Fruit fly (Drosophila melanogaster) whole organism, embryonic: Measurements from ENCODE around the gene CG11670.

Experiments
- Adf1 ChIP-seq: fragments of 200-800 bp; sonication (Bioruptor generic); IDR thresholded peaks from 2 replicates; pipeline ENCODE4 v1.3.6; 2022; ENCODE audit warnings: missing biosample characterization, missing genetic modification characterization
- Bdp1 ChIP-seq: fragments of 200-800 bp; sonication (Bioruptor generic); optimal IDR thresholded peaks from 3 replicates; lab custom pipeline; 2016; ENCODE audit warnings: missing biosample characterization, missing genetic modification characterization
- CG1024 ChIP-seq: fragments of 200-800 bp; sonication (Bioruptor generic); IDR thresholded peaks from 2 replicates; pipeline ENCODE4 v1.3.6; 2022; ENCODE audit warnings: missing biosample characterization, missing genetic modification characterization
- CG12104 ChIP-seq: fragments of 200-800 bp; sonication (Bioruptor generic); optimal IDR thresholded peaks from 3 replicates; lab custom pipeline; 2016; ENCODE audit warnings: missing biosample characterization, missing genetic modification characterization
- CG12769 ChIP-seq: fragments of 200-800 bp; sonication (Bioruptor generic); optimal IDR thresholded peaks from 2 replicates; lab custom pipeline; 2019; ENCODE audit warnings: missing biosample characterization, mild to moderate bottlenecking, missing genetic modification characterization, moderate library complexity
- CG13775 ChIP-seq: fragments of 200-800 bp; sonication (Bioruptor generic); optimal IDR thresholded peaks from 3 replicates; lab custom pipeline; 2017; ENCODE audit warnings: missing biosample characterization, mild to moderate bottlenecking, missing genetic modification characterization
- CG1602 ChIP-seq: fragments of 200-800 bp; sonication (Bioruptor generic); optimal IDR thresholded peaks from 3 replicates; lab custom pipeline; 2016; ENCODE audit warnings: missing biosample characterization, missing genetic modification characterization
- CG16815 ChIP-seq: fragments of 200-800 bp; sonication (Bioruptor generic); optimal IDR thresholded peaks from 3 replicates; lab custom pipeline; 2017; ENCODE audit warnings: missing biosample characterization, mild to moderate bottlenecking, missing genetic modification characterization
- CG16863 ChIP-seq: fragments of 200-800 bp; sonication (Bioruptor generic); optimal IDR thresholded peaks from 3 replicates; lab custom pipeline; 2016; ENCODE audit warnings: missing biosample characterization, missing genetic modification characterization
- CG1792 ChIP-seq: fragments of 200-800 bp; sonication (Bioruptor generic); optimal IDR thresholded peaks from 2 replicates; lab custom pipeline; 2016; ENCODE audit warnings: missing biosample characterization, missing genetic modification characterization
- CG3163 ChIP-seq: fragments of 200-800 bp; sonication (Bioruptor generic); optimal IDR thresholded peaks from 3 replicates; lab custom pipeline; 2016; ENCODE audit warnings: missing biosample characterization, missing genetic modification characterization
- CG32772 ChIP-seq: fragments of 200-800 bp; sonication (Bioruptor generic); IDR thresholded peaks from 2 replicates; pipeline ENCODE4 v1.3.6; 2022; ENCODE audit warnings: missing biosample characterization, missing genetic modification characterization
- CG3407 ChIP-seq: fragments of 200-800 bp; sonication (Bioruptor generic); optimal IDR thresholded peaks from 2 replicates; lab custom pipeline; 2018; ENCODE audit warnings: missing biosample characterization, mild to moderate bottlenecking, missing genetic modification characterization
- CG4360 ChIP-seq: fragments of 200-800 bp; sonication (Bioruptor generic); IDR thresholded peaks from 2 replicates; pipeline ENCODE4 v1.3.6; 2022; ENCODE audit warnings: missing biosample characterization, missing genetic modification characterization
- CG7839 ChIP-seq: fragments of 200-800 bp; sonication (Bioruptor generic); optimal IDR thresholded peaks from 3 replicates; lab custom pipeline; 2018; ENCODE audit warnings: missing biosample characterization, mild to moderate bottlenecking, missing genetic modification characterization, moderate library complexity
- CG8944 ChIP-seq: fragments of 200-800 bp; sonication (Bioruptor generic); optimal IDR thresholded peaks from 3 replicates; lab custom pipeline; 2016; ENCODE audit warnings: missing biosample characterization, missing genetic modification characterization
- CG9609 ChIP-seq: fragments of 200-800 bp; sonication (Bioruptor generic); optimal IDR thresholded peaks from 3 replicates; lab custom pipeline; 2016; ENCODE audit warnings: missing biosample characterization, missing genetic modification characterization
- Ets65A ChIP-seq: fragments of 200-800 bp; sonication (Bioruptor generic); peaks from one replicate; lab custom pipeline; 2016; ENCODE audit warnings: missing biosample characterization, missing genetic modification characterization
- HLHmδ ChIP-seq: fragments of 200-800 bp; sonication (Bioruptor generic); optimal IDR thresholded peaks from 2 replicates; lab custom pipeline; 2018; ENCODE audit warnings: missing biosample characterization, mild to moderate bottlenecking, missing genetic modification characterization, moderate library complexity
- HmgD ChIP-seq: fragments of 200-800 bp; sonication (Bioruptor generic); optimal IDR thresholded peaks from 3 replicates; lab custom pipeline; 2016; ENCODE audit warnings: missing biosample characterization, missing genetic modification characterization
- HmgZ ChIP-seq: fragments of 200-800 bp; sonication (Bioruptor generic); optimal IDR thresholded peaks from 2 replicates; lab custom pipeline; 2018; ENCODE audit warnings: missing biosample characterization, mild to moderate bottlenecking, missing genetic modification characterization
- Max ChIP-seq: fragments of 200-800 bp; sonication (Bioruptor generic); optimal IDR thresholded peaks from 2 replicates; lab custom pipeline; 2016; ENCODE audit warnings: missing biosample characterization, mild to moderate bottlenecking, missing genetic modification characterization
- Med ChIP-seq: fragments of 200-800 bp; sonication (Bioruptor generic); peaks from one replicate; lab custom pipeline; 2016; ENCODE audit warnings: missing biosample characterization, missing genetic modification characterization, mild to moderate bottlenecking, inconsistent platforms, moderate library complexity
- Sin3A ChIP-seq: fragments of >200 bp; optimal IDR thresholded peaks from 2 replicates; lab custom pipeline; 2018
- Sox100B ChIP-seq: fragments of 200-800 bp; sonication (Bioruptor generic); optimal IDR thresholded peaks from 3 replicates; lab custom pipeline; 2018; ENCODE audit warnings: missing biosample characterization, mild to moderate bottlenecking, missing genetic modification characterization
- Trl ChIP-seq, 3 experiments: fragments of >200 bp in 2 of 3; fragments of 200-800 bp in 1 of 3; sonication (Bioruptor generic) in 1 of 3; optimal IDR thresholded peaks; 2 replicates in 1 of 3; 3 replicates in 2 of 3; lab custom pipeline; 2016 to 2017; ENCODE audit warnings: missing biosample characterization in 1 of 3, missing genetic modification characterization in 1 of 3
- Vsx1 ChIP-seq: fragments of 200-800 bp; sonication (Bioruptor generic); optimal IDR thresholded peaks from 2 replicates; lab custom pipeline; 2017; ENCODE audit warnings: missing biosample characterization, mild to moderate bottlenecking, missing genetic modification characterization, missing genetic modification reagents
- YL-1 ChIP-seq: fragments of 200-800 bp; sonication (Bioruptor generic); optimal IDR thresholded peaks from 3 replicates; lab custom pipeline; 2017; ENCODE audit warnings: missing biosample characterization, mild to moderate bottlenecking, missing genetic modification characterization
- abd-A ChIP-seq: fragments of 200-800 bp; sonication (Bioruptor generic); optimal IDR thresholded peaks from 3 replicates; lab custom pipeline; 2019; ENCODE audit warnings: missing biosample characterization, mild to moderate bottlenecking, missing genetic modification characterization, moderate library complexity
- bbx ChIP-seq: fragments of 200-800 bp; sonication (Bioruptor generic); IDR thresholded peaks from 2 replicates; pipeline ENCODE4 v1.3.6; 2022; ENCODE audit warnings: missing biosample characterization, missing genetic modification characterization; ENCODE audit not compliant: partially characterized antibody
- br ChIP-seq: fragments of >200 bp; optimal IDR thresholded peaks from 2 replicates; lab custom pipeline; 2017
- btn ChIP-seq: fragments of 200-800 bp; sonication (Bioruptor generic); optimal IDR thresholded peaks from 2 replicates; lab custom pipeline; 2016; ENCODE audit warnings: missing biosample characterization, missing genetic modification characterization
- chm ChIP-seq: fragments of 200-800 bp; sonication (Bioruptor generic); IDR thresholded peaks from 2 replicates; pipeline ENCODE4 v1.3.6; 2022; ENCODE audit warnings: missing biosample characterization, missing genetic modification characterization
- disco-r ChIP-seq: fragments of 200-800 bp; sonication (Bioruptor generic); optimal IDR thresholded peaks from 2 replicates; lab custom pipeline; 2016; ENCODE audit warnings: missing biosample characterization, missing genetic modification characterization
- dmrt99B ChIP-seq: fragments of 200-800 bp; sonication (Bioruptor generic); optimal IDR thresholded peaks from 2 replicates; lab custom pipeline; 2018; ENCODE audit warnings: missing biosample characterization, mild to moderate bottlenecking, missing genetic modification characterization, moderate library complexity
- fd3F ChIP-seq: fragments of 200-800 bp; sonication (Bioruptor generic); optimal IDR thresholded peaks from 2 replicates; lab custom pipeline; 2018; ENCODE audit warnings: missing biosample characterization, mild to moderate bottlenecking, missing genetic modification characterization, moderate library complexity
- fru ChIP-seq: fragments of >200 bp; optimal IDR thresholded peaks from 2 replicates; lab custom pipeline; 2017
- ftz-f1 ChIP-seq: fragments of 200-800 bp; sonication (Bioruptor generic); optimal IDR thresholded peaks from 2 replicates; lab custom pipeline; 2016; ENCODE audit warnings: missing biosample characterization, missing genetic modification characterization
- gsb ChIP-seq: fragments of 200-800 bp; sonication (Bioruptor generic); IDR thresholded peaks from 2 replicates; pipeline ENCODE4 v1.3.6; 2022; ENCODE audit warnings: missing biosample characterization, missing genetic modification characterization
- gsb-n ChIP-seq: fragments of 200-800 bp; sonication (Bioruptor generic); optimal IDR thresholded peaks from 3 replicates; lab custom pipeline; 2018; ENCODE audit warnings: missing biosample characterization, mild to moderate bottlenecking, missing genetic modification characterization
- gt ChIP-seq: fragments of 200-800 bp; sonication (Bioruptor generic); IDR thresholded peaks from 2 replicates; pipeline ENCODE4 v1.3.6; 2022; ENCODE audit warnings: missing biosample characterization, missing genetic modification characterization
- hbn ChIP-seq: fragments of 200-800 bp; sonication (Bioruptor generic); IDR thresholded peaks from 2 replicates; pipeline ENCODE4 v1.3.6; 2022; ENCODE audit warnings: missing biosample characterization, missing genetic modification characterization; ENCODE audit not compliant: partially characterized antibody
- hkb ChIP-seq, 2 experiments: fragments of 200-800 bp in 1 of 2; fragments of >200 bp in 1 of 2; sonication (Bioruptor generic) in 1 of 2; IDR thresholded peaks in 1 of 2; optimal IDR thresholded peaks in 1 of 2; 2 replicates each; pipeline versions ENCODE4 v1.3.6 to Lab custom; 2017 to 2022; ENCODE audit warnings: missing biosample characterization in 1 of 2, missing genetic modification characterization in 1 of 2
- insv ChIP-seq, 2 experiments: fragments of 200-800 bp; sonication (Bioruptor generic); optimal IDR thresholded peaks; 3 replicates each; lab custom pipeline; 2016 to 2018; ENCODE audit warnings: missing biosample characterization in 2 of 2, missing genetic modification characterization in 2 of 2
- ken ChIP-seq: fragments of 200-800 bp; sonication (Bioruptor generic); IDR thresholded peaks from 3 replicates; pipeline ENCODE4 v1.3.6; 2022; ENCODE audit warnings: missing biosample characterization, missing genetic modification characterization
- lab ChIP-seq: fragments of 200-800 bp; sonication (Bioruptor generic); optimal IDR thresholded peaks from 3 replicates; lab custom pipeline; 2017; ENCODE audit warnings: missing biosample characterization, missing genetic modification characterization, mild to moderate bottlenecking, moderate library complexity, missing genetic modification reagents
- mld ChIP-seq: fragments of 200-800 bp; sonication (Bioruptor generic); IDR thresholded peaks from 3 replicates; pipeline ENCODE4 v1.3.6; 2022; ENCODE audit warnings: missing biosample characterization, missing genetic modification characterization; ENCODE audit not compliant: partially characterized antibody
- pzg ChIP-seq: fragments of 200-800 bp; sonication (Bioruptor generic); optimal IDR thresholded peaks from 3 replicates; lab custom pipeline; 2018; ENCODE audit warnings: missing biosample characterization, mild to moderate bottlenecking, missing genetic modification characterization, moderate library complexity
- row ChIP-seq: fragments of 200-800 bp; sonication (Bioruptor generic); IDR thresholded peaks from 3 replicates; pipeline ENCODE4 v1.3.6; 2022; ENCODE audit warnings: missing biosample characterization, missing genetic modification characterization
- run ChIP-seq: fragments of 200-800 bp; sonication (Bioruptor generic); optimal IDR thresholded peaks from 3 replicates; lab custom pipeline; 2018; ENCODE audit warnings: missing biosample characterization, mild to moderate bottlenecking, missing genetic modification characterization
- seq ChIP-seq: fragments of 200-800 bp; sonication (Bioruptor generic); IDR thresholded peaks from 2 replicates; pipeline ENCODE4 v1.3.6; 2022; ENCODE audit warnings: missing biosample characterization, missing genetic modification characterization

The CG11670 gene

DNA sequence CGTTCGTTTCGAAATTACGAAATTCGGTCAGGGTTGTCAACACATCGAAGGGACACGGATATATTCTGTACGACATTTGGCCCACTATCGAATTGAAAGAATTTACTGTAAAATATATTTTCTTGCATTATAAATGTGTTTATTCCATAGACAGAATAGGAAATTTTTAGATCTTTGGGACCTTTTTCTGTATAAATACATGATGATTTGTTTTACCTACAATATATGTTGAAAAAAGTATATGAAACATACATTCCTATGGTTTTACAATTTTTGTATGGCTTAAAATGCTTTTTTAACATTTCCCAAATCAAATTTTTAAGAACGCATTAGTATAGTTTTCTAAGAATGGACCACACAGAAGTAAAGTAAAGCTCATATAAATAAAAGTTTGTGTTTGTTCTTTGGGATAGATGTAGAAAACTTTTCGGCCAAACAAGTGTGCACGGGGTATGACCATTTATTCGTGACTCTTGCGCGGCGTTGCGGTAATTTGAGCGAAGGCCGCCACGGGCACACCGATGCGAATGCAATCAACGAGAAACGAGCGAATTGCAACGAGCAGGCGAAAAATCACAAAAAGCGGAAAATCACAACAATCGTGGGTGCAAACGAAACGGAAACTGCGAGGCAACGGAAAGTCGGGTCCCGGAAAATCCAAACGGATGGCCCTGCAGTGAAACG lies 44.2 kb upstream of the CG11670 start, which contains the start of the genes CG17327, CG44194 and CG7518 (continued):
- TF ChIP-seq HmgZ (tag; lab: Kevin White, UChicago): peak; percentile 2
- TF ChIP-seq ken (GFP tag; lab: Robert Waterston, UW): no peak
- peak; percentile 24 for TF ChIP-seq CG12104 (GFP tag; lab: Kevin White, UChicago)
- no peak for TF ChIP-seq hkb (optimal IDR thresholded peaks at IDR 0.05; lab: Kevin White, UChicago)
- TF ChIP-seq hkb (GFP tag; IDR thresholded peaks at IDR 0.05; lab: Robert Waterston, UW): no peak
- TF ChIP-seq fd3F (GFP tag; lab: Kevin White, UChicago): no peak
- TF ChIP-seq abd-A (tag; lab: Kevin White, UChicago): no peak
- TF ChIP-seq CG4360 (GFP tag; lab: Robert Waterston, UW): no peak
- peak; percentile 73 for TF ChIP-seq pzg
- no peak for TF ChIP-seq lab (GFP tag; lab: Kevin White, UChicago)
- TF ChIP-seq br (lab: Kevin White, UChicago): no peak
- peak; percentile 5 for TF ChIP-seq CG9609 (GFP tag; lab: Kevin White, UChicago)
- TF ChIP-seq gsb-n (tag; lab: Kevin White, UChicago): no peak
- TF ChIP-seq gt (GFP tag; lab: Robert Waterston, UW): no peak
- TF ChIP-seq Adf1 (GFP tag; lab: Robert Waterston, UW): no peak
- no peak for TF ChIP-seq CG16815 (GFP tag; lab: Kevin White, UChicago)
- no peak for TF ChIP-seq gsb (GFP tag; lab: Robert Waterston, UW)
- TF ChIP-seq HLHmδ (GFP tag; lab: Kevin White, UChicago): no peak
- TF ChIP-seq CG1602: peak; percentile 11
- no peak for TF ChIP-seq CG7839 (tag; lab: Kevin White, UChicago)
- no peak for TF ChIP-seq disco-r (GFP tag; lab: Kevin White, UChicago)
- peak; percentile 11 for TF ChIP-seq fru (lab: Kevin White, UChicago)
- TF ChIP-seq seq: no peak
- peak; percentile 50 for TF ChIP-seq CG13775 (GFP tag; lab: Kevin White, UChicago)
- no peak for TF ChIP-seq chm (GFP tag; lab: Robert Waterston, UW)
- TF ChIP-seq YL-1 (GFP tag; lab: Kevin White, UChicago): peak; percentile 43
- no peak for TF ChIP-seq btn
- TF ChIP-seq CG8944 (GFP tag; lab: Kevin White, UChicago): no peak
- TF ChIP-seq CG1024 (GFP tag; lab: Robert Waterston, UW): peak; percentile 53; the same call in 1 of the 2 replicates
- no peak for TF ChIP-seq CG3163 (GFP tag; lab: Kevin White, UChicago)
- TF ChIP-seq bbx (GFP tag; lab: Robert Waterston, UW): peak; percentile 37; the same call in 1 of the 2 replicates
- no peak for TF ChIP-seq CG12769
- no peak for TF ChIP-seq CG1792 (GFP tag; lab: Kevin White, UChicago)
- no peak for TF ChIP-seq run (tag; lab: Kevin White, UChicago)
- no peak for TF ChIP-seq Vsx1
- no peak for TF ChIP-seq insv (GFP tag; optimal IDR thresholded peaks at IDR 0.05; lab: Kevin White, UChicago)
- TF ChIP-seq Bdp1 (GFP tag; lab: Kevin White, UChicago): no peak
- TF ChIP-seq Max: no peak
- TF ChIP-seq CG16863 (GFP tag; lab: Kevin White, UChicago): no peak
- no peak for TF ChIP-seq dmrt99B
- peak; percentile 65 for TF ChIP-seq Med
- peak; percentile 52 for TF ChIP-seq HmgD (GFP tag; lab: Kevin White, UChicago)
- TF ChIP-seq hbn (GFP tag; lab: Robert Waterston, UW): no peak
- TF ChIP-seq Ets65A (GFP tag; lab: Kevin White, UChicago): no peak
- no peak for TF ChIP-seq CG3407 (GFP tag; lab: Kevin White, UChicago)
- TF ChIP-seq ftz-f1: no peak
- no peak for TF ChIP-seq Sox100B (GFP tag; lab: Kevin White, UChicago)
- no peak for TF ChIP-seq mld (GFP tag; lab: Robert Waterston, UW)
- TF ChIP-seq row (GFP tag; lab: Robert Waterston, UW): peak; percentile 84
- TF ChIP-seq Trl (optimal IDR thresholded peaks at IDR 0.05; lab: Kevin White, UChicago): no peak
- TF ChIP-seq Trl (GFP tag; optimal IDR thresholded peaks at IDR 0.05; lab: Kevin White, UChicago): no peak
- no peak for TF ChIP-seq CG32772 (GFP tag; lab: Robert Waterston, UW)
- TF ChIP-seq Sin3A (lab: Kevin White, UChicago): peak; percentile 51
